Worm (Caenorhabditis elegans) whole organism, L1 larva: ENCODE data around the gene oig-5.
"Not testable (repeated sequence)": the region's sequence is repeated elsewhere in the genome, so short reads cannot be mapped to it uniquely, and the experiment has no call there.

Source experiments
- C04F5.9 ChIP-seq: sonication (generic microtip); optimal IDR thresholded peaks from 2 replicates; lab custom pipeline; 2016; ENCODE audit warnings: missing genetic modification characterization, missing compliant biosample characterization
- C34B4.2 ChIP-seq: sonication (generic microtip); optimal IDR thresholded peaks from 2 replicates; lab custom pipeline; 2017; ENCODE audit warnings: mild to moderate bottlenecking, missing genetic modification characterization, missing compliant biosample characterization
- alr-1 ChIP-seq: fragments of 200-800 bp; sonication (Bioruptor generic); optimal IDR thresholded peaks from 2 replicates; lab custom pipeline; 2018; ENCODE audit warnings: borderline replicate concordance, mild to moderate bottlenecking, missing genetic modification characterization, missing compliant biosample characterization
- ama-1 ChIP-seq: fragments of 150-350 bp; optimal IDR thresholded peaks from 2 replicates; lab custom pipeline; 2014
- blmp-1 ChIP-seq: fragments of 150-350 bp; optimal IDR thresholded peaks from 2 replicates; lab custom pipeline; 2014; ENCODE audit warnings: missing biosample characterization, missing genetic modification characterization
- ceh-63 ChIP-seq: fragments of 200-800 bp; sonication (Bioruptor generic); optimal IDR thresholded peaks from 2 replicates; lab custom pipeline; 2018; ENCODE audit warnings: mild to moderate bottlenecking, missing genetic modification characterization, missing compliant biosample characterization
- ceh-88 ChIP-seq: fragments of 200-800 bp; sonication (Bioruptor generic); IDR thresholded peaks from 2 replicates; pipeline ENCODE4 v1.3.6; 2022; ENCODE audit warnings: missing genetic modification characterization, missing compliant biosample characterization
- dpl-1 ChIP-seq, 3 experiments: fragments of 150-350 bp in 2 of 3; sonication (generic microtip) in 1 of 3; optimal IDR thresholded peaks; 2 replicates each; lab custom pipeline; 2014 to 2017; ENCODE audit warnings: missing biosample characterization in 3 of 3, missing genetic modification characterization in 3 of 3, missing genetic modification reagents in 3 of 3
- efl-1 ChIP-seq, 4 experiments: fragments of 150-350 bp; optimal IDR thresholded peaks in 3 of 4; peaks in 1 of 4; 1 replicate in 1 of 4; 2 replicates in 3 of 4; lab custom pipeline; 2014; ENCODE audit warnings: missing biosample characterization in 2 of 4, missing genetic modification characterization in 2 of 4, missing genetic modification reagents in 2 of 4
- egl-13 ChIP-seq: sonication (generic microtip); optimal IDR thresholded peaks from 2 replicates; lab custom pipeline; 2016; ENCODE audit warnings: missing genotype, missing genetic modification reagents, missing genetic modification characterization, missing compliant biosample characterization
- elt-3 ChIP-seq, 6 experiments: fragments of 150-350 bp in 1 of 6; sonication (generic microtip); optimal IDR thresholded peaks; 2 replicates each; lab custom pipeline; 2017 to 2018; ENCODE audit warnings: missing biosample characterization in 6 of 6, missing genetic modification characterization in 6 of 6, inconsistent platforms in 1 of 6
- hlh-17 ChIP-seq: fragments of 200-800 bp; sonication (Bioruptor generic); optimal IDR thresholded peaks from 2 replicates; lab custom pipeline; 2018; ENCODE audit warnings: missing genetic modification characterization, mild to moderate bottlenecking, missing compliant biosample characterization, moderate library complexity, borderline replicate concordance
- hlh-4 ChIP-seq: sonication (generic microtip); optimal IDR thresholded peaks from 2 replicates; lab custom pipeline; 2016; ENCODE audit warnings: mild to moderate bottlenecking, missing genetic modification characterization, missing compliant biosample characterization
- hpl-2 ChIP-seq: fragments of 150-350 bp; optimal IDR thresholded peaks from 2 replicates; lab custom pipeline; 2014; ENCODE audit warnings: missing biosample characterization, missing genetic modification reagents, missing genetic modification characterization
- irx-1 ChIP-seq: sonication (generic microtip); optimal IDR thresholded peaks from 2 replicates; lab custom pipeline; 2016; ENCODE audit warnings: missing genetic modification characterization, missing compliant biosample characterization
- lin-15B ChIP-seq: fragments of 150-350 bp; sonication (generic microtip); optimal IDR thresholded peaks from 3 replicates; lab custom pipeline; 2014; ENCODE audit warnings: missing biosample characterization, missing genetic modification characterization
- lin-39 ChIP-seq: fragments of 150-350 bp; optimal IDR thresholded peaks from 2 replicates; lab custom pipeline; 2014; ENCODE audit warnings: missing biosample characterization, missing genetic modification reagents, missing genetic modification characterization
- lir-3 ChIP-seq: sonication (generic microtip); optimal IDR thresholded peaks from 2 replicates; lab custom pipeline; 2016; ENCODE audit warnings: mild to moderate bottlenecking, missing genetic modification characterization, moderate library complexity, missing compliant biosample characterization; ENCODE audit not compliant: poor library complexity
- lsy-2 ChIP-seq, 2 experiments: fragments of 150-350 bp; optimal IDR thresholded peaks; 2 replicates each; lab custom pipeline; 2014; ENCODE audit warnings: missing biosample characterization in 2 of 2, missing genetic modification characterization in 2 of 2
- mab-9 ChIP-seq: fragments of 200-800 bp; sonication (Bioruptor generic); IDR thresholded peaks from 2 replicates; pipeline ENCODE4 v1.3.6; 2022; ENCODE audit warnings: missing genetic modification reagents, missing genetic modification characterization, missing compliant biosample characterization
- mdl-1 ChIP-seq, 2 experiments: fragments of 150-350 bp; optimal IDR thresholded peaks; 2 replicates each; lab custom pipeline; 2014 to 2017; ENCODE audit warnings: missing biosample characterization in 2 of 2, missing genetic modification characterization in 2 of 2, inconsistent platforms in 1 of 2
- nhr-12 ChIP-seq: sonication (generic microtip); optimal IDR thresholded peaks from 2 replicates; lab custom pipeline; 2017; ENCODE audit warnings: missing biosample characterization, missing genetic modification characterization
- nhr-237 ChIP-seq: fragments of 150-350 bp; optimal IDR thresholded peaks from 2 replicates; lab custom pipeline; 2014; ENCODE audit warnings: missing biosample characterization, missing genetic modification characterization
- nhr-28 ChIP-seq: fragments of 150-350 bp; optimal IDR thresholded peaks from 2 replicates; lab custom pipeline; 2014; ENCODE audit warnings: missing biosample characterization, missing genetic modification characterization
- nhr-85 ChIP-seq: sonication (generic microtip); peaks from one replicate; lab custom pipeline; 2016; ENCODE audit warnings: missing genetic modification characterization, inconsistent platforms, missing compliant biosample characterization
- snpc-4 ChIP-seq: fragments of 150-350 bp; optimal IDR thresholded peaks from 2 replicates; lab custom pipeline; 2014; ENCODE audit warnings: missing biosample characterization, missing genetic modification characterization
- sox-4 ChIP-seq: sonication (generic microtip); optimal IDR thresholded peaks from 2 replicates; lab custom pipeline; 2016; ENCODE audit warnings: missing genetic modification characterization, missing compliant biosample characterization
- unc-30 ChIP-seq: sonication (generic microtip); optimal IDR thresholded peaks from 2 replicates; lab custom pipeline; 2017; ENCODE audit warnings: missing biosample characterization, missing genetic modification characterization
- unc-86 ChIP-seq: sonication (generic microtip); optimal IDR thresholded peaks from 2 replicates; lab custom pipeline; 2016; ENCODE audit warnings: missing genetic modification characterization, missing compliant biosample characterization
- xbp-1 ChIP-seq: sonication (generic microtip); optimal IDR thresholded peaks from 2 replicates; lab custom pipeline; 2016; ENCODE audit warnings: missing genetic modification characterization, missing compliant biosample characterization
- ztf-11 ChIP-seq, 2 experiments: sonication (generic microtip); optimal IDR thresholded peaks; 2 replicates each; lab custom pipeline; 2016 to 2017; ENCODE audit warnings: missing genetic modification characterization in 2 of 2, missing biosample characterization in 1 of 2, missing compliant biosample characterization in 1 of 2

Gene oig-5

DNA sequence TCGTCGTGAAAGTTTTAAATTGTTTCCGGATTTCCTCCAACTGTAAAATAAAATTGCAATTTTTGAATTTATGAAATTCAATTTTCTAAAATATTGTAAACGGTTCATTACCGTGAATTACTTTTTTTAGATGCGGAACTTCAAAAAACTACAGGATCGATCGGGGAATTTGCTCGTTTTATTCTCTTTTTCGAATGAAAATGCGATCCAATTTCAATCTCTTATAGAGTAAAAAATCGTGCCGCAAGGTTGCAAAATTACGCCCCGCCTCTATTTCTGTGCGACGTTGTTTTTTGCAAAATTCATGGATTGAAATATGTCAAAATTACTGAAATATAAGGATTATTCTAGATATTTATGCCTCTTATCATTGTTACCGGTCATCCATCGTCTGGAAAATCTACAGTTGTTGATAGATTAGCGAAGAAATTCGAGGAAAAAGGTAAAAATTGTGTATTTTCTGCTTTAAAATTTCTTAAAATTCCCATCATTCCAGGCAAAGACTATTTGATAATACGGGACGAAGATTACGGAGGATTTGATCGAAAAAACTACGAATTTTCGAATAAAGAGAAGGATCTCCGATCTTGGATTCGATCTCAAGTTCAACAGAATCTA, 37.7 kb upstream of the oig-5 start, which contains the start of gene Y57G11C.43:
TSS of gene Y57G11C.43 (plus strand) at position 224 of the 618 bp plus-strand sequence.
- no peak for TF ChIP-seq elt-3 (tag; optimal IDR thresholded peaks at IDR 0.05; lab: Kevin White, UChicago)
- TF ChIP-seq lir-3 (tag; lab: Kevin White, UChicago) = no peak
- TF ChIP-seq hlh-4 (tag; lab: Kevin White, UChicago) = no peak
- no peak for TF ChIP-seq nhr-28
- no peak for TF ChIP-seq ceh-63 (GFP tag; lab: Kevin White, UChicago)
- no peak for TF ChIP-seq hlh-17 (GFP tag; lab: Kevin White, UChicago)
- TF ChIP-seq xbp-1 = no peak
- TF ChIP-seq lin-15B (tag; lab: Kevin White, UChicago) = no peak
- TF ChIP-seq hpl-2 = no peak
- TF ChIP-seq ama-1 (lab: Kevin White, UChicago) = no peak
- TF ChIP-seq nhr-12 (tag; lab: Kevin White, UChicago) = no peak

DNA sequence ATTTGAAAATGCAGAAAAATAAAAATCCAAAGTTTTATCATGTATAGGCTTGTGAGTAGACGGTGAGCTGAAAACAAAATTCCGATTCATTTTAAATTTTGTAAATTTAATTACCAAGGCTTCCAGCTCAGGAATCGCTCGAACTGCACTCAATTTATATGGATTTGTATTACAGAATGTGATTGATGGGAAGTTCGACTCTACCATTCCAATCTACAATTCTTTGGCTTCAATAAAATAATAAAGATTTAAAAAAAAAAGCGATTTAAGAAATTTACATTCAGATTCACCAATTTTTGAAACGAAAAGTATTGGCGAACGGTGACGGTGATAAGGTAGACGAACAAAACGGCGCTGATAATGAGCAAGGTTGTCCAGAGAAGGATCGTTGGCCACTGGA, 36.3 kb upstream of the oig-5 start:
- TF ChIP-seq efl-1 (optimal IDR thresholded peaks at IDR 0.05; lab: Kevin White, UChicago) (no peak), efl-1 (GFP tag; optimal IDR thresholded peaks at IDR 0.05 in 1 of 2; lab: Kevin White, UChicago) (peak in 1 of 2 experiments; percentile 42), egl-13 (tag; lab: Kevin White, UChicago) (no peak)
- TF ChIP-seq, all 84 proteins: peak for 1

DNA sequence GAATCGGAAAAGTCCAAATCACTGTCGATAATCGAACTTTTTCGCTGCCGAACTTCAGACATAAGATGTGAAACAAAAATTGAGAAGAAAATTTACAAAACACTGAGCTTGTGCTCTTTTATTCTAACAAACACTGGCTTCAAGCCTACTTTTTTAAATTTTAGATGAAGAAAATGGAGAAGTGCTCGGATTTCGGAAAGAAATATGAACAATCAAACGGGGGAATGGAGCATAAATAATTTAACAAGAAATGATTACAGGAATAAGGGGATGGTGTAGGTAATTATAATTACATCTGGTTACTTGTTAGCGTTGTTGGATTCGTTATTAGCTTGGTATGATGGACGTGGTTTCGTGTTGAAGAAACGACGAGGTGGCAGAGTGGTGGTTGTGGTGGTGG, 35.7 kb upstream of the oig-5 start, which contains the start of gene degl-1:
TSS of gene degl-1 (minus strand) at position 101 of the 400 bp plus-strand sequence.
- TF ChIP-seq C04F5.9 (tag; lab: Kevin White, UChicago) = no peak
- no peak for TF ChIP-seq ceh-88 (GFP tag; lab: Robert Waterston, UW)
- TF ChIP-seq lsy-2 (tag; optimal IDR thresholded peaks at IDR 0.05; lab: Kevin White, UChicago) = no peak
- no peak for TF ChIP-seq unc-86 (tag; lab: Kevin White, UChicago)
- no peak for TF ChIP-seq lin-39 (tag; lab: Kevin White, UChicago)
- TF ChIP-seq mab-9 = no peak
- no peak for TF ChIP-seq nhr-85 (tag; lab: Kevin White, UChicago)
- no peak for TF ChIP-seq blmp-1 (tag; lab: Kevin White, UChicago)
- no peak for TF ChIP-seq mdl-1 (tag; optimal IDR thresholded peaks at IDR 0.05; lab: Kevin White, UChicago)
- TF ChIP-seq alr-1 (tag; lab: Kevin White, UChicago) = no peak
- no peak for TF ChIP-seq irx-1 (tag; lab: Kevin White, UChicago)
- no peak for TF ChIP-seq nhr-237 (tag; lab: Kevin White, UChicago)
- no peak for TF ChIP-seq hlh-4 (tag; lab: Kevin White, UChicago)

- TF ChIP-seq dpl-1 (GFP tag; optimal IDR thresholded peaks at IDR 0.05; lab: Kevin White, UChicago) (peak in 1 of 3 experiments; percentile 10), lin-15B (tag; lab: Kevin White, UChicago) (no peak), unc-86 (tag; lab: Kevin White, UChicago) (peak; percentile 68), C34B4.2 (tag; lab: Kevin White, UChicago) (no peak), blmp-1 (tag; lab: Kevin White, UChicago) (no peak), ceh-63 (GFP tag; lab: Kevin White, UChicago) (no peak), unc-30 (tag; lab: Kevin White, UChicago) (no peak), sox-4 (no peak), efl-1 (optimal IDR thresholded peaks at IDR 0.05; lab: Kevin White, UChicago) (no peak), efl-1 (GFP tag; optimal IDR thresholded peaks at IDR 0.05 in 1 of 2; lab: Kevin White, UChicago) (peak in 1 of 2 experiments; percentile 60), ztf-11 (tag; optimal IDR thresholded peaks at IDR 0.05; lab: Kevin White, UChicago) (no peak)
These were observed 33.5 kb upstream of the oig-5 start, which contains the start of gene Y57G11C.36 for ce11 chrIV:14773280-14774071. TSS of gene Y57G11C.36 (minus strand) at chrIV:14773781.

DNA sequence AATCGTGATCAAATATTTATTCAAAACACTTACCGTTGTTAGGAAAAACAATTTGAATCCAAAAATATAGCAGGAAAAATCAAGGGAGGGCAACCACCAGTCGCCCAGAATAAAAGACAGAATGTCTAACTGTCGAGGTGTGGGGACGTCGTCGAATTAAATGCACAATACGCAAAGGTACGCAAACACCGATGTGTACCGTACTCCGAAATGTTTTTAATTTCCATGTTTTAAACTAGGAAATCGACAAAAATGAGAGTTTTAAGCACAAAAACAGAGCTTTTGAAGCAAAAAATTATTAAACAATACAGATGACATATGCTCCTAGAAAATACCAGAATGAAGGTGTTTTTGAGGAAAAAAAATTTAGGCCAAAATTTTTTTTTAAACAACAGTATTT, 32.5 kb upstream of the oig-5 start, which contains the start of gene Y57G11C.51:
TSS of gene Y57G11C.51 (minus strand) at position 101 of the 400 bp plus-strand sequence.
- TF ChIP-seq C34B4.2 (tag; lab: Kevin White, UChicago); ceh-88 (GFP tag; lab: Robert Waterston, UW); snpc-4 (tag; lab: Kevin White, UChicago): not testable (repeated sequence)
